Worm (Caenorhabditis elegans) whole organism, midembryonic: ENCODE data around the gene col-68.

Source experiments
- flt-1 ChIP-seq: fragments of 200-800 bp; sonication (Bioruptor generic); IDR thresholded peaks from 2 replicates; pipeline ENCODE4 v1.3.6; 2022; ENCODE audit warnings: missing genetic modification characterization, missing compliant biosample characterization
- ztf-29 ChIP-seq: fragments of 200-800 bp; sonication (Bioruptor generic); IDR thresholded peaks from 2 replicates; pipeline ENCODE4 v1.3.6; 2022; ENCODE audit warnings: missing genetic modification reagents, missing genetic modification characterization, missing compliant biosample characterization

ce11 chrII:68757-69156, 35.6 kb upstream of the col-68 start:
- TF ChIP-seq ztf-29 (GFP tag; lab: Robert Waterston, UW) (no peak), flt-1 (GFP tag; lab: Robert Waterston, UW) (no peak)
